Fruit fly (Drosophila melanogaster): ENCODE data around the gene DppIII.

DNA sequence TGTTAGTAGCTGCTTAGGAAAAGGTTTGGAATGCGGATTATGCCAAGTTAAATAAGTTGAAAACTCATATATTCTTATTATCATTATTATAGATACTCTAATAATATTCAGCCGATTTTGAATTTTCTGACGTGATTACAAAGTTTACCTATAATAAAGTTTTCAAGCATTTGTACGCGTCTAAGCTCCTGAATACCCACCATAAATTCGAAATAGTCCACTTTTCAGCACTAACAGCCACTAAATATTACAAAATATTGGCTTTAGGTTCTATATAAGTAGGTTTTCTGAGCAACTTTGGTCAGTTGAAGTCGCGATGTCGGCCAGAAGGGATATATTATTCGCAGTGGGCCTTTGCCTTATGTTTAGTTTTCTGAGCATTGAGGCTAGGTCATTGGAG, 20.2 kb upstream of the DppIII start, which contains the start of gene CG7443:
- no peak for TF ChIP-seq CTCF (optimal IDR thresholded peaks at IDR 0.05)
- TF ChIP-seq CG8478 (optimal IDR thresholded peaks at IDR 0.05), result no peak
